Fruit fly (Drosophila melanogaster): Measurements from ENCODE around the gene cDIP.

The cDIP gene

DNA sequence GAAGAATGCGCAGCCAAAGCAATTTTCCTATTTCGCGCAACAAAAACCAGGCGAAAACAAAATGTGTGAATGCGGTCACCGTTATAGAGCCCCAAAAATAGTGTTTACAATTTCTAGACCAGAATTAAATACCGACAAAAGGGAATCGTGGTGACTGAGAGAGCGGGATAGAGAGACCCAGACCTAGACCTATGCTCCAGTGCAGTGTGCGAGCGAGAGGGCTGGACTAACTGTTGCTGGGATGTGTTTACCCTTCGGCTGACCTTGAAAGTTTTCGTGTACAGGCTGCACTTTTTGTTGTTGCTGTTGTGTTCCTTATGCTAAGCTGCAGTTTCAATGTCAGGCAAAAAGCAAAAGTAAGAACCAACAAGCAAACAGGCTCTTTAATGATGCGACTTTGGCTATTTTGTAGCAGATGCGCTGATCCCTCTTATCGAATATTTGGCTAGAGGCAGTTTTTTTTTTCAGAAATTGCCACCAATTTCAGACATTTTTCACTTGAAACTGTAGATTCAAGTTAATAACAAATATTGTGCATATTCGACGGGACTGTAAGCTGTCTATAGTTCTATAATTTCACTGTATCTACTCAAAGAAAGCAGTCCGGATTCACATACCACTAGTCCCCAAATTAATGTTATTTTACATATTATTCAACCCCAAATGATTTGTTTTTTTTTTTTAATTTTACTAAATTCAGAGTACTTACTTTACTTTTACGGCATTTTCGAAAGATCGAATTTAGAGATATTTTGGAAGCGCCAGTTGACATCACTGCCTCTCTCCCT is 25.9 kb upstream of the cDIP start (continued):
- TF ChIP-seq sc (optimal IDR thresholded peaks at IDR 0.05) (no peak), sc (GFP tag; optimal IDR thresholded peaks at IDR 0.05) (peak; percentile 1), Lhr (GFP tag; optimal IDR thresholded peaks at IDR 0.05) (no peak), gce (GFP tag; IDR thresholded peaks at IDR 0.05) (no peak), Dfd (GFP tag; optimal IDR thresholded peaks at IDR 0.05) (no peak), Dp (GFP tag; optimal IDR thresholded peaks at IDR 0.05) (no peak), Neu2 (GFP tag; optimal IDR thresholded peaks at IDR 0.05; ENCODE audit: borderline replicate concordance) (no peak), CG7786 (GFP tag; optimal IDR thresholded peaks at IDR 0.05) (no peak), Oli (tag; optimal IDR thresholded peaks at IDR 0.05) (peak; percentile 47), HLH4C (GFP tag; IDR thresholded peaks at IDR 0.05; ENCODE audit: partially characterized antibody) (no peak), CG17361 (GFP tag; IDR thresholded peaks at IDR 0.05) (peak; percentile 48; the same call in 1 of the 3 replicates), corto (GFP tag; optimal IDR thresholded peaks at IDR 0.05) (no peak), ftz-f1 (GFP tag; optimal IDR thresholded peaks at IDR 0.05) (peak; percentile 11), CHES-1-like (GFP tag; optimal IDR thresholded peaks at IDR 0.05) (peak; percentile 37), en (GFP tag; optimal IDR thresholded peaks at IDR 0.05) (no peak), CG10654 (GFP tag; optimal IDR thresholded peaks at IDR 0.05) (no peak), CG31224 (GFP tag; IDR thresholded peaks at IDR 0.05) (no peak), CG6254 (GFP tag; optimal IDR thresholded peaks at IDR 0.05) (no peak), CG9876 (GFP tag; optimal IDR thresholded peaks at IDR 0.05) (no peak), CG1024 (GFP tag; IDR thresholded peaks at IDR 0.05) (no peak), pros (GFP tag; optimal IDR thresholded peaks at IDR 0.05) (no peak), jing (GFP tag; optimal IDR thresholded peaks at IDR 0.05) (no peak), pzg (GFP tag; optimal IDR thresholded peaks at IDR 0.05) (no peak), CG11723 (GFP tag; optimal IDR thresholded peaks at IDR 0.05) (peak; percentile 22), CG17328 (GFP tag; IDR thresholded peaks at IDR 0.05) (0 out of 2 replicates have a peak, but pooled peaks have one; percentile 3), CG2129 (GFP tag; IDR thresholded peaks at IDR 0.05; ENCODE audit: partially characterized antibody) (no peak), pnt (GFP tag; optimal IDR thresholded peaks at IDR 0.05) (no peak), CG14860 (GFP tag; IDR thresholded peaks at IDR 0.05; ENCODE audit: partially characterized antibody) (no peak), CG18619 (GFP tag; optimal IDR thresholded peaks at IDR 0.05) (peak; percentile 67), CG10959 (GFP tag; IDR thresholded peaks at IDR 0.05) (no peak), MESR4 (GFP tag; optimal IDR thresholded peaks at IDR 0.05) (no peak), prd (optimal IDR thresholded peaks at IDR 0.05) (no peak), prd (GFP tag; IDR thresholded peaks at IDR 0.05) (peak; percentile 48; the same call in 2 of the 3 replicates), hkb (optimal IDR thresholded peaks at IDR 0.05) (no peak), hkb (GFP tag; IDR thresholded peaks at IDR 0.05) (no peak), Dbx (GFP tag; IDR thresholded peaks at IDR 0.05) (peak; percentile 57; the same call in 2 of the 3 replicates), CG8765 (GFP tag; IDR thresholded peaks at IDR 0.05) (no peak), CG11456 (GFP tag; IDR thresholded peaks at IDR 0.05) (no peak), repo (GFP tag; optimal IDR thresholded peaks at IDR 0.05) (no peak), slp2 (GFP tag; optimal IDR thresholded peaks at IDR 0.05) (no peak), HLH54F (GFP tag; optimal IDR thresholded peaks at IDR 0.05) (no peak), CG16779 (GFP tag; IDR thresholded peaks at IDR 0.05) (no peak), dan (GFP tag; IDR thresholded peaks at IDR 0.05) (no peak), dmrt11E (tag; optimal IDR thresholded peaks at IDR 0.05) (peak; percentile 32), CG15601 (tag; optimal IDR thresholded peaks at IDR 0.05) (no peak), tll (GFP tag; optimal IDR thresholded peaks at IDR 0.05) (peak; percentile 4 to 37), CG2202 (tag; optimal IDR thresholded peaks at IDR 0.05) (no peak), CG3726 (GFP tag; IDR thresholded peaks at IDR 0.05) (0 out of 3 replicates have a peak, but pooled peaks have one; percentile 46), tna (GFP tag; IDR thresholded peaks at IDR 0.05; ENCODE audit: partially characterized antibody) (no peak), sqz (GFP tag; optimal IDR thresholded peaks at IDR 0.05) (no peak)

Measured in whole organism, embryonic.